Worm (Caenorhabditis elegans) whole organism, L3 larva: ENCODE data around the gene W01F3.2.

ENCODE experiments used
- aly-2 ChIP-seq: fragments of 150-350 bp; optimal IDR thresholded peaks from 2 replicates; lab custom pipeline; 2014; ENCODE audit warnings: missing biosample characterization, missing genetic modification characterization
- ama-1 ChIP-seq: fragments of 150-350 bp; optimal IDR thresholded peaks from 2 replicates; lab custom pipeline; 2018
- ceh-16 ChIP-seq: sonication (generic microtip); optimal IDR thresholded peaks from 2 replicates; lab custom pipeline; 2017; ENCODE audit warnings: missing biosample characterization, missing genetic modification characterization
- ceh-28 ChIP-seq: fragments of 150-350 bp; optimal IDR thresholded peaks from 2 replicates; lab custom pipeline; 2014; ENCODE audit warnings: missing biosample characterization, missing genetic modification reagents, missing genetic modification characterization
- ceh-9 ChIP-seq: sonication (generic microtip); optimal IDR thresholded peaks from 2 replicates; lab custom pipeline; 2018; ENCODE audit warnings: missing biosample characterization, missing genetic modification characterization
- egl-27 ChIP-seq: sonication (generic microtip); optimal IDR thresholded peaks from 4 replicates; lab custom pipeline; 2017; ENCODE audit warnings: missing biosample characterization, missing genetic modification reagents, missing genetic modification characterization
- egl-5 ChIP-seq: fragments of 150-350 bp; optimal IDR thresholded peaks from 2 replicates; lab custom pipeline; 2017; ENCODE audit warnings: missing biosample characterization, missing genetic modification reagents, missing genetic modification characterization, inconsistent platforms
- elt-1 ChIP-seq: fragments of 150-350 bp; optimal IDR thresholded peaks from 2 replicates; lab custom pipeline; 2014; ENCODE audit warnings: missing biosample characterization, missing genetic modification characterization
- elt-3 ChIP-seq, 3 experiments: fragments of 150-350 bp in 1 of 3; sonication (generic microtip) in 2 of 3; optimal IDR thresholded peaks; 2 replicates in 2 of 3; 4 replicates in 1 of 3; lab custom pipeline; 2014 to 2017; ENCODE audit warnings: missing biosample characterization in 3 of 3, missing genetic modification characterization in 3 of 3
- eor-1 ChIP-seq, 2 experiments: fragments of 150-350 bp; optimal IDR thresholded peaks; 2 replicates each; lab custom pipeline; 2014 to 2018; ENCODE audit warnings: missing biosample characterization in 2 of 2, missing genetic modification characterization in 2 of 2
- hmg-11 ChIP-seq: sonication (generic microtip); optimal IDR thresholded peaks from 2 replicates; lab custom pipeline; 2016; ENCODE audit warnings: missing genetic modification characterization, missing compliant biosample characterization
- jun-1 ChIP-seq: fragments of 150-350 bp; optimal IDR thresholded peaks from 2 replicates; lab custom pipeline; 2014; ENCODE audit warnings: missing biosample characterization, missing genetic modification reagents, missing genetic modification characterization
- lin-39 ChIP-seq: fragments of 150-350 bp; optimal IDR thresholded peaks from 2 replicates; lab custom pipeline; 2018; ENCODE audit warnings: missing biosample characterization, missing genetic modification reagents, missing genetic modification characterization
- lsy-12 ChIP-seq: sonication (generic microtip); optimal IDR thresholded peaks from 2 replicates; lab custom pipeline; 2016; ENCODE audit warnings: mild to moderate bottlenecking, missing genetic modification characterization, missing compliant biosample characterization
- mml-1 ChIP-seq: fragments of 150-350 bp; sonication (generic microtip); optimal IDR thresholded peaks from 3 replicates; lab custom pipeline; 2014; ENCODE audit warnings: missing biosample characterization, missing genetic modification characterization
- nhr-11 ChIP-seq: fragments of 150-350 bp; optimal IDR thresholded peaks from 2 replicates; lab custom pipeline; 2014; ENCODE audit warnings: missing biosample characterization, missing genetic modification characterization
- nhr-12 ChIP-seq: fragments of 150-350 bp; optimal IDR thresholded peaks from 2 replicates; lab custom pipeline; 2014; ENCODE audit warnings: missing biosample characterization, missing genetic modification characterization
- nhr-25 ChIP-seq: sonication (generic microtip); optimal IDR thresholded peaks from 2 replicates; lab custom pipeline; 2017; ENCODE audit warnings: missing biosample characterization, missing genetic modification characterization
- nhr-28 ChIP-seq: fragments of 150-350 bp; optimal IDR thresholded peaks from 2 replicates; lab custom pipeline; 2014; ENCODE audit warnings: missing biosample characterization, missing genetic modification characterization
- nhr-43 ChIP-seq: sonication (generic microtip); optimal IDR thresholded peaks from 2 replicates; lab custom pipeline; 2016; ENCODE audit warnings: mild to moderate bottlenecking, missing genetic modification characterization, missing compliant biosample characterization; ENCODE audit not compliant: poor library complexity, severe bottlenecking
- nhr-76 ChIP-seq: fragments of 150-350 bp; sonication (generic microtip); optimal IDR thresholded peaks from 5 replicates; lab custom pipeline; 2014; ENCODE audit warnings: missing biosample characterization, missing genetic modification characterization
- nhr-77 ChIP-seq: fragments of 150-350 bp; optimal IDR thresholded peaks from 2 replicates; lab custom pipeline; 2014; ENCODE audit warnings: missing biosample characterization, missing genetic modification characterization
- pha-4 ChIP-seq: fragments of 150-350 bp; optimal IDR thresholded peaks from 2 replicates; lab custom pipeline; 2014; ENCODE audit warnings: missing biosample characterization, missing genetic modification reagents, missing genetic modification characterization
- pqm-1 ChIP-seq: fragments of 150-350 bp; optimal IDR thresholded peaks from 2 replicates; lab custom pipeline; 2017; ENCODE audit warnings: missing biosample characterization, missing genetic modification characterization, inconsistent platforms
- sea-2 ChIP-seq: fragments of 150-350 bp; sonication (generic microtip); optimal IDR thresholded peaks from 4 replicates; lab custom pipeline; 2014; ENCODE audit warnings: missing biosample characterization, missing genetic modification reagents, missing genetic modification characterization
- skn-1 ChIP-seq: fragments of 150-350 bp; optimal IDR thresholded peaks from 2 replicates; lab custom pipeline; 2014; ENCODE audit warnings: missing biosample characterization, missing genetic modification characterization
- snpc-4 ChIP-seq: fragments of 150-350 bp; optimal IDR thresholded peaks from 2 replicates; lab custom pipeline; 2014; ENCODE audit warnings: missing biosample characterization, missing genetic modification characterization
- tbx-2 ChIP-seq: sonication (generic microtip); optimal IDR thresholded peaks from 2 replicates; lab custom pipeline; 2016; ENCODE audit warnings: mild to moderate bottlenecking, missing genetic modification characterization, missing compliant biosample characterization
- unc-39 ChIP-seq: sonication (generic microtip); optimal IDR thresholded peaks from 4 replicates; lab custom pipeline; 2017; ENCODE audit warnings: missing biosample characterization, missing genetic modification characterization
- unc-62 ChIP-seq: fragments of 150-350 bp; sonication (generic microtip); optimal IDR thresholded peaks from 4 replicates; lab custom pipeline; 2014; ENCODE audit warnings: missing biosample characterization, missing genetic modification reagents, missing genetic modification characterization
- zag-1 ChIP-seq: fragments of 150-350 bp; optimal IDR thresholded peaks from 2 replicates; lab custom pipeline; 2014; ENCODE audit warnings: missing biosample characterization, missing genetic modification characterization
- ztf-4 ChIP-seq: fragments of 150-350 bp; optimal IDR thresholded peaks from 2 replicates; lab custom pipeline; 2014; ENCODE audit warnings: missing biosample characterization, missing genetic modification characterization

W01F3.2 gene

ce11 chrV:20680189-20680588 lies 20.1 kb downstream of the W01F3.2 start:
- TF ChIP-seq ceh-28 (no peak), pqm-1 (tag; lab: Kevin White, UChicago) (no peak), lsy-12 (tag; lab: Kevin White, UChicago) (no peak), eor-1 (tag; optimal IDR thresholded peaks at IDR 0.05; lab: Kevin White, UChicago) (no peak), egl-27 (tag; lab: Kevin White, UChicago) (no peak), sea-2 (no peak), lin-39 (tag; lab: Kevin White, UChicago) (no peak), egl-5 (tag; lab: Kevin White, UChicago) (no peak), hmg-11 (tag; lab: Kevin White, UChicago) (no peak), nhr-43 (tag; lab: Kevin White, UChicago) (no peak), zag-1 (tag; lab: Kevin White, UChicago) (no peak), aly-2 (tag; lab: Kevin White, UChicago) (no peak), ama-1 (lab: Kevin White, UChicago) (no peak), jun-1 (tag; lab: Kevin White, UChicago) (no peak), tbx-2 (tag; lab: Kevin White, UChicago) (no peak), unc-39 (no peak)
- TF ChIP-seq, all 47 proteins: peak for 0

DNA sequence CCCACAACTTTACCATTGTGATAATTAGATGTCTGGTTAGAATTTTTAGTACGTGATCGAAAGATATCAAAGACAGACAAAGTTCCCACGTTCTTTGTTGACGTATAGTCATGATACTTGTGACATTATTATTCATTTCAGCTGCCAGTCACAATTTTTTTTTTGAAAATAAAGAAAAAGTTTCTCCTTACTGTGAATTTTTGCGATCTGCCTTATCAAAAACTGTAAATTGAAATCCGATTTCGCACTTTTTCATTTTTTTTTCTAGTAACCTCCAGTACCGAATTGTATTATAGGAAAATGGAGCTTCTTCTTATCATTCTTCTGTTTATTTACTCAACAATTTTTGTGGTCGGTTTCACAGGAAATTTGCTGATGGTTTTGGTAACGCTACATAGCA lies 21.0 kb downstream of the W01F3.2 start, which contains the start of gene srsx-35:
TSS of gene srsx-35 (plus strand) at position 301 of the 400 bp plus-strand sequence.
- TF ChIP-seq unc-39 (no peak), pha-4 (no peak), elt-1 (no peak)
- TF ChIP-seq, all 47 proteins: peak for 0

DNA sequence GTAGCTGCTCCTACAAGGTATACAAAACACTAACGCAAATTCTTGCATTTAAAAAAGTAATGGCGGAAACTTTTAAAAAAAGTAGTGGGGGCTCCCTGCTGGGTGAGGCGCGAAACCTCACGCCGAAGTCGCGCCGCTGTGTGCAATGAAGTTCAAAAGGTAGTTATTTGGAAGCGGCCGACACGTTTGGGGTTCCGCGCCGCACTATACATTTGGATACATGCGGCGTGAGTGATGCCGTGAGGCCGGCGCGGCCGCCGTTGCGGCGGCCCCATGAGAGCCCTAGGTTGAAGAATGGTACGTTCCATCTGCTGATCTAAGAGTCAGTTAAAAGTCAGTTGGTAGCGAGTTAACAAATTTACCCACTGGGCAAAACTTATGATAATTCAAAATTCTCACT lies 21.7 kb downstream of the W01F3.2 start:
- TF ChIP-seq snpc-4 (tag; lab: Kevin White, UChicago) (peak; percentile 2), skn-1 (tag; lab: Kevin White, UChicago) (no peak), nhr-12 (tag; lab: Kevin White, UChicago) (no peak), unc-62 (GFP tag; lab: Kevin White, UChicago) (no peak)
- TF ChIP-seq, all 47 proteins: peak for 1

DNA sequence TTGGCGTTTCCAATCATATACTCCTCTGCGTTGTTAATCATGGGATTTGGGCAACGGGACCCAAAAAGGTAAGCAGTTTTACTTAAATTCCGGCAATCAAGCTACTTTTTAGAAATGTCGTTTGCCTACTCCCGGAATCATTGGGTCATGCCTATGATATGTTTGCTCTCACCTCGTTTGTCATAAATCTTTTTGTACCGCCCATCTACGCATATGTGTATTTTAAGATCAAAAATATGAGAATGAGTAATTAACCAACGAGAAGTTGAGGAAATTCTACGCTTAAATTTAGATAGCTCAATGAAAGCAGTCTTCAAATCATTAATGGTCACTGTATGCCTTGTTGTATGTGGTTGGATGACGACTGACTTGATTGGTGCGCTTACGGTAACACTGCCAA lies 22.2 kb downstream of the W01F3.2 start:
- TF ChIP-seq nhr-77 (no peak), unc-62 (GFP tag; lab: Kevin White, UChicago) (no peak), pqm-1 (tag; lab: Kevin White, UChicago) (no peak), nhr-76 (no peak), nhr-28 (tag; lab: Kevin White, UChicago) (no peak), lsy-12 (tag; lab: Kevin White, UChicago) (no peak), mml-1 (tag; lab: Kevin White, UChicago) (no peak), ceh-9 (tag; lab: Kevin White, UChicago) (no peak), lin-39 (tag; lab: Kevin White, UChicago) (no peak), nhr-43 (tag; lab: Kevin White, UChicago) (no peak), nhr-12 (tag; lab: Kevin White, UChicago) (no peak), ceh-16 (tag; lab: Kevin White, UChicago) (no peak)
- TF ChIP-seq, all 47 proteins: peak for 0

- TF ChIP-seq hmg-11 (tag; lab: Kevin White, UChicago) (no peak), egl-5 (tag; lab: Kevin White, UChicago) (no peak), nhr-77 (no peak), ztf-4 (tag; lab: Kevin White, UChicago) (no peak), elt-3 (tag; optimal IDR thresholded peaks at IDR 0.05; lab: Kevin White, UChicago) (no peak)
Measured at ce11 chrV:20685383-20685782, 25.3 kb downstream of the W01F3.2 start, which contains the start of gene klf-2. Gene klf-2, plus strand, starts transcription at chrV:20685683.

ce11 chrV:20689481-20690039 lies 29.4 kb downstream of the W01F3.2 start, which contains the start of gene F53F8.3:
Gene F53F8.3, minus strand, starts transcription at chrV:20689531.
- TF ChIP-seq nhr-11 (tag; lab: Kevin White, UChicago) (no peak), sea-2 (no peak), nhr-25 (tag; lab: Kevin White, UChicago) (no peak)
- TF ChIP-seq, all 47 proteins: peak for 0
